Worm (Caenorhabditis elegans) whole organism, midembryonic: ENCODE data around the gene T05A7.1.

ENCODE experiments used
- med-1 ChIP-seq: sonication (generic microtip); optimal IDR thresholded peaks from 2 replicates; lab custom pipeline; 2017; ENCODE audit warnings: missing genetic modification characterization, mild to moderate bottlenecking, missing compliant biosample characterization, antibody characterized with exemption, missing genetic modification reagents; ENCODE audit not compliant: insufficient read depth
- ref-1 ChIP-seq: fragments of 200-800 bp; sonication (Bioruptor generic); conservative IDR thresholded peaks from 2 replicates; pipeline ENCODE4 v1.3.6; 2022; ENCODE audit warnings: missing genetic modification reagents, missing genetic modification characterization, missing compliant biosample characterization
- ztf-23 ChIP-seq: fragments of 200-800 bp; sonication (Bioruptor generic); IDR thresholded peaks from 2 replicates; pipeline ENCODE4 v1.3.6; 2022; ENCODE audit warnings: missing genetic modification reagents, missing genetic modification characterization, missing compliant biosample characterization

DNA sequence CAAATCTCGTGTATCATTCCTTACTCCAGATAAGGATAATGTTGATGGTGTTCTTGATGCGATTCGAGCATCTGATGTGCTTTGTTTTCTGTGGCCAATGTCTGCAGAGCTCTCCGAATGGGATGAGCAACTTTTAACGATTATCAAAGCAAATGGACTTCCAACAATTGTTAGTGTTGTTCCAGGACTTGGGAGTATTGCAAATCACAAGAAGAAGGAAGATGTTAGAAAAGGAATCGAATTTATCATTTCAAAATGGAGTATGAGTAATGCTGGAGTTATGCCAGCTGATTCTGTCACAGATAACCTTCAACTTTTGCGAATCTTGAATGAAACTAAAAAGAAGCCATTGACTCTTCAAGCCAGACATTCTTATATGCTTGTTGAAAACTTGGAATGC, 32.8 kb downstream of the T05A7.1 start:
- TF ChIP-seq med-1 (GFP tag; lab: Kevin White, UChicago) (no peak), ref-1 (GFP tag; lab: Robert Waterston, UW) (no peak), ztf-23 (no peak)
